Worm (Caenorhabditis elegans) whole organism, L1 larva: ENCODE results near the gene Y43F8B.29.
A peak's percentile ranks its signal among the peaks of the same experiment; 100 is the strongest.

Experiments
- C34B4.2 ChIP-seq: sonication (generic microtip); optimal IDR thresholded peaks from 2 replicates; lab custom pipeline; 2017; ENCODE audit warnings: mild to moderate bottlenecking, missing genetic modification characterization, missing compliant biosample characterization
- F16B12.6 ChIP-seq: fragments of 150-350 bp; optimal IDR thresholded peaks from 2 replicates; lab custom pipeline; 2014; ENCODE audit warnings: missing biosample characterization, missing genetic modification characterization
- Y116A8C.19 ChIP-seq: sonication (generic microtip); optimal IDR thresholded peaks from 2 replicates; lab custom pipeline; 2016; ENCODE audit warnings: missing compliant biosample characterization, missing genetic modification characterization, borderline replicate concordance
- aha-1 ChIP-seq: fragments of 150-350 bp; optimal IDR thresholded peaks from 2 replicates; lab custom pipeline; 2014; ENCODE audit warnings: missing biosample characterization, missing genetic modification characterization
- ama-1 ChIP-seq: fragments of 150-350 bp; optimal IDR thresholded peaks from 2 replicates; lab custom pipeline; 2014
- blmp-1 ChIP-seq: fragments of 150-350 bp; optimal IDR thresholded peaks from 2 replicates; lab custom pipeline; 2014; ENCODE audit warnings: missing biosample characterization, missing genetic modification characterization
- ceh-63 ChIP-seq: fragments of 200-800 bp; sonication (Bioruptor generic); optimal IDR thresholded peaks from 2 replicates; lab custom pipeline; 2018; ENCODE audit warnings: mild to moderate bottlenecking, missing genetic modification characterization, missing compliant biosample characterization
- ceh-82 ChIP-seq, 3 experiments: fragments of 150-350 bp in 1 of 3; sonication (generic microtip) in 2 of 3; optimal IDR thresholded peaks; 2 replicates each; lab custom pipeline; 2014 to 2017; ENCODE audit warnings: missing biosample characterization in 3 of 3, missing genetic modification characterization in 3 of 3
- ceh-88 ChIP-seq: fragments of 200-800 bp; sonication (Bioruptor generic); IDR thresholded peaks from 2 replicates; pipeline ENCODE4 v1.3.6; 2022; ENCODE audit warnings: missing genetic modification characterization, missing compliant biosample characterization
- ceh-90 ChIP-seq: sonication (generic microtip); optimal IDR thresholded peaks from 2 replicates; lab custom pipeline; 2016; ENCODE audit warnings: missing genetic modification characterization, missing compliant biosample characterization
- ces-1 ChIP-seq: fragments of 150-350 bp; optimal IDR thresholded peaks from 2 replicates; lab custom pipeline; 2014; ENCODE audit warnings: missing biosample characterization, missing genetic modification reagents, missing genetic modification characterization
- dpl-1 ChIP-seq, 3 experiments: fragments of 150-350 bp in 2 of 3; sonication (generic microtip) in 1 of 3; optimal IDR thresholded peaks; 2 replicates each; lab custom pipeline; 2014 to 2017; ENCODE audit warnings: missing biosample characterization in 3 of 3, missing genetic modification characterization in 3 of 3, missing genetic modification reagents in 3 of 3
- dsc-1 ChIP-seq: sonication (generic microtip); optimal IDR thresholded peaks from 2 replicates; lab custom pipeline; 2016; ENCODE audit warnings: mild to moderate bottlenecking, missing genetic modification characterization, missing compliant biosample characterization
- efl-1 ChIP-seq, 4 experiments: fragments of 150-350 bp; optimal IDR thresholded peaks in 3 of 4; peaks in 1 of 4; 1 replicate in 1 of 4; 2 replicates in 3 of 4; lab custom pipeline; 2014; ENCODE audit warnings: missing biosample characterization in 2 of 4, missing genetic modification characterization in 2 of 4, missing genetic modification reagents in 2 of 4
- efl-3 ChIP-seq: fragments of 200-800 bp; sonication (Bioruptor generic); optimal IDR thresholded peaks from 2 replicates; lab custom pipeline; 2018; ENCODE audit warnings: mild to moderate bottlenecking, missing genetic modification characterization, missing compliant biosample characterization
- egl-27 ChIP-seq, 2 experiments: fragments of 150-350 bp in 1 of 2; sonication (generic microtip); optimal IDR thresholded peaks; 3 replicates each; lab custom pipeline; 2017 to 2018; ENCODE audit warnings: missing biosample characterization in 2 of 2, missing genetic modification characterization in 2 of 2, missing genetic modification reagents in 2 of 2
- elt-2 ChIP-seq: sonication (generic microtip); optimal IDR thresholded peaks from 2 replicates; lab custom pipeline; 2016; ENCODE audit warnings: missing genetic modification characterization, mild to moderate bottlenecking, inconsistent platforms, missing compliant biosample characterization, missing genetic modification reagents
- elt-3 ChIP-seq, 6 experiments: fragments of 150-350 bp in 1 of 6; sonication (generic microtip); optimal IDR thresholded peaks; 2 replicates each; lab custom pipeline; 2017 to 2018; ENCODE audit warnings: missing biosample characterization in 6 of 6, missing genetic modification characterization in 6 of 6, inconsistent platforms in 1 of 6
- fkh-4 ChIP-seq: sonication (generic microtip); optimal IDR thresholded peaks from 2 replicates; lab custom pipeline; 2016; ENCODE audit warnings: missing compliant biosample characterization, missing genetic modification characterization, borderline replicate concordance
- fkh-8 ChIP-seq: sonication (generic microtip); optimal IDR thresholded peaks from 2 replicates; lab custom pipeline; 2016; ENCODE audit warnings: mild to moderate bottlenecking, missing genetic modification characterization, missing compliant biosample characterization
- fos-1 ChIP-seq: fragments of 150-350 bp; optimal IDR thresholded peaks from 2 replicates; lab custom pipeline; 2014; ENCODE audit warnings: missing biosample characterization, missing genetic modification characterization
- grh-1 ChIP-seq: fragments of 200-800 bp; sonication (Bioruptor generic); IDR thresholded peaks from 2 replicates; pipeline ENCODE4 v1.3.6; 2022; ENCODE audit warnings: missing genetic modification reagents, missing genetic modification characterization, missing compliant biosample characterization
- hpl-2 ChIP-seq: fragments of 150-350 bp; optimal IDR thresholded peaks from 2 replicates; lab custom pipeline; 2014; ENCODE audit warnings: missing biosample characterization, missing genetic modification reagents, missing genetic modification characterization
- jun-1 ChIP-seq: fragments of 150-350 bp; optimal IDR thresholded peaks from 2 replicates; lab custom pipeline; 2014; ENCODE audit warnings: missing biosample characterization, missing genetic modification reagents, missing genetic modification characterization
- lin-15B ChIP-seq: fragments of 150-350 bp; sonication (generic microtip); optimal IDR thresholded peaks from 3 replicates; lab custom pipeline; 2014; ENCODE audit warnings: missing biosample characterization, missing genetic modification characterization
- lin-35 ChIP-seq, 2 experiments: fragments of 150-350 bp; optimal IDR thresholded peaks; 2 replicates each; lab custom pipeline; 2014; ENCODE audit warnings: missing biosample characterization in 2 of 2, missing genetic modification characterization in 2 of 2, missing genetic modification reagents in 2 of 2
- lin-39 ChIP-seq: fragments of 150-350 bp; optimal IDR thresholded peaks from 2 replicates; lab custom pipeline; 2014; ENCODE audit warnings: missing biosample characterization, missing genetic modification reagents, missing genetic modification characterization
- lir-3 ChIP-seq: sonication (generic microtip); optimal IDR thresholded peaks from 2 replicates; lab custom pipeline; 2016; ENCODE audit warnings: mild to moderate bottlenecking, missing genetic modification characterization, moderate library complexity, missing compliant biosample characterization; ENCODE audit not compliant: poor library complexity
- mab-9 ChIP-seq: fragments of 200-800 bp; sonication (Bioruptor generic); IDR thresholded peaks from 2 replicates; pipeline ENCODE4 v1.3.6; 2022; ENCODE audit warnings: missing genetic modification reagents, missing genetic modification characterization, missing compliant biosample characterization
- mef-2 ChIP-seq: fragments of 150-350 bp; optimal IDR thresholded peaks from 2 replicates; lab custom pipeline; 2014; ENCODE audit warnings: missing biosample characterization, missing genetic modification characterization
- nhr-11 ChIP-seq: fragments of 150-350 bp; optimal IDR thresholded peaks from 2 replicates; lab custom pipeline; 2014; ENCODE audit warnings: missing biosample characterization, missing genetic modification characterization
- nhr-12 ChIP-seq: sonication (generic microtip); optimal IDR thresholded peaks from 2 replicates; lab custom pipeline; 2017; ENCODE audit warnings: missing biosample characterization, missing genetic modification characterization
- nhr-47 ChIP-seq: sonication (generic microtip); optimal IDR thresholded peaks from 2 replicates; lab custom pipeline; 2016; ENCODE audit warnings: mild to moderate bottlenecking, missing genetic modification characterization, moderate library complexity, missing compliant biosample characterization
- nhr-71 ChIP-seq: sonication (generic microtip); optimal IDR thresholded peaks from 2 replicates; lab custom pipeline; 2016; ENCODE audit warnings: mild to moderate bottlenecking, missing genetic modification characterization, moderate library complexity, missing compliant biosample characterization
- nhr-76 ChIP-seq: sonication (generic microtip); optimal IDR thresholded peaks from 2 replicates; lab custom pipeline; 2017; ENCODE audit warnings: missing biosample characterization, missing genetic modification characterization
- nhr-77 ChIP-seq: fragments of 150-350 bp; optimal IDR thresholded peaks from 2 replicates; lab custom pipeline; 2014; ENCODE audit warnings: missing biosample characterization, missing genetic modification characterization
- nhr-85 ChIP-seq: sonication (generic microtip); peaks from one replicate; lab custom pipeline; 2016; ENCODE audit warnings: missing genetic modification characterization, inconsistent platforms, missing compliant biosample characterization
- nhr-90 ChIP-seq: sonication (generic microtip); optimal IDR thresholded peaks from 2 replicates; lab custom pipeline; 2016; ENCODE audit warnings: mild to moderate bottlenecking, missing genetic modification characterization, missing compliant biosample characterization; ENCODE audit not compliant: poor library complexity
- pax-3 ChIP-seq: fragments of 200-800 bp; sonication (Bioruptor generic); optimal IDR thresholded peaks from 2 replicates; lab custom pipeline; 2018; ENCODE audit warnings: mild to moderate bottlenecking, missing genetic modification characterization, moderate library complexity, missing compliant biosample characterization
- rnt-1 ChIP-seq: sonication (generic microtip); optimal IDR thresholded peaks from 2 replicates; lab custom pipeline; 2016; ENCODE audit warnings: mild to moderate bottlenecking, missing genetic modification characterization, moderate library complexity, missing compliant biosample characterization
- skn-1 ChIP-seq: fragments of 150-350 bp; optimal IDR thresholded peaks from 2 replicates; lab custom pipeline; 2014; ENCODE audit warnings: missing biosample characterization, missing genetic modification characterization
- snpc-4 ChIP-seq: fragments of 150-350 bp; optimal IDR thresholded peaks from 2 replicates; lab custom pipeline; 2014; ENCODE audit warnings: missing biosample characterization, missing genetic modification characterization
- snu-23 ChIP-seq: sonication (generic microtip); optimal IDR thresholded peaks from 2 replicates; lab custom pipeline; 2016; ENCODE audit warnings: missing genetic modification characterization, missing compliant biosample characterization
- sox-4 ChIP-seq: sonication (generic microtip); optimal IDR thresholded peaks from 2 replicates; lab custom pipeline; 2016; ENCODE audit warnings: missing genetic modification characterization, missing compliant biosample characterization
- swsn-7 ChIP-seq: sonication (generic microtip); optimal IDR thresholded peaks from 2 replicates; lab custom pipeline; 2016; ENCODE audit warnings: missing genetic modification characterization, missing compliant biosample characterization
- tlp-1 ChIP-seq: fragments of 150-350 bp; optimal IDR thresholded peaks from 2 replicates; lab custom pipeline; 2014; ENCODE audit warnings: missing biosample characterization, missing genetic modification characterization
- unc-62 ChIP-seq: fragments of 150-350 bp; optimal IDR thresholded peaks from 2 replicates; lab custom pipeline; 2014; ENCODE audit warnings: missing biosample characterization, missing genetic modification reagents, missing genetic modification characterization
- unc-86 ChIP-seq: sonication (generic microtip); optimal IDR thresholded peaks from 2 replicates; lab custom pipeline; 2016; ENCODE audit warnings: missing genetic modification characterization, missing compliant biosample characterization
- unc-98 ChIP-seq: fragments of 200-800 bp; sonication (Bioruptor generic); IDR thresholded peaks from 2 replicates; pipeline ENCODE4 v1.3.6; 2022; ENCODE audit warnings: missing genetic modification characterization, missing compliant biosample characterization
- vab-15 ChIP-seq: sonication (generic microtip); optimal IDR thresholded peaks from 2 replicates; lab custom pipeline; 2017; ENCODE audit warnings: missing genotype, mild to moderate bottlenecking, missing genetic modification characterization, missing compliant biosample characterization
- xbp-1 ChIP-seq: sonication (generic microtip); optimal IDR thresholded peaks from 2 replicates; lab custom pipeline; 2016; ENCODE audit warnings: missing genetic modification characterization, missing compliant biosample characterization
- zag-1 ChIP-seq: fragments of 150-350 bp; optimal IDR thresholded peaks from 2 replicates; lab custom pipeline; 2014; ENCODE audit warnings: missing biosample characterization, missing genetic modification characterization

Y43F8B.29 gene

ce11 chrV:19522551-19523137, 31.2 kb downstream of the Y43F8B.29 start:
- TF ChIP-seq lin-35 (GFP tag; optimal IDR thresholded peaks at IDR 0.05; lab: Kevin White, UChicago): peak; percentile 61 to 80
- peak; percentile 76 to 86 for TF ChIP-seq efl-1 (optimal IDR thresholded peaks at IDR 0.05; lab: Kevin White, UChicago)
- TF ChIP-seq efl-1 (GFP tag; optimal IDR thresholded peaks at IDR 0.05 in 1 of 2; lab: Kevin White, UChicago): peak; percentile 30 to 90
- TF ChIP-seq unc-62 (GFP tag; lab: Kevin White, UChicago): peak; percentile 76
- TF ChIP-seq nhr-90 (tag; lab: Kevin White, UChicago): peak; percentile 88
- peak; percentile 73 for TF ChIP-seq dsc-1 (tag; lab: Kevin White, UChicago)
- peak; percentile 35 for TF ChIP-seq nhr-11 (tag; lab: Kevin White, UChicago)
- TF ChIP-seq swsn-7 (tag; lab: Kevin White, UChicago): peak; percentile 88
- no peak for TF ChIP-seq ceh-63
- no peak for TF ChIP-seq fkh-4 (tag; lab: Kevin White, UChicago)
- TF ChIP-seq ceh-90 (tag; lab: Kevin White, UChicago): no peak
- TF ChIP-seq nhr-76 (tag; lab: Kevin White, UChicago): no peak
- peak; percentile 64 for TF ChIP-seq lir-3
- TF ChIP-seq Y116A8C.19 (tag; lab: Kevin White, UChicago): no peak
- TF ChIP-seq xbp-1 (tag; lab: Kevin White, UChicago): peak; percentile 71
- peak; percentile 96 for TF ChIP-seq unc-86
- TF ChIP-seq skn-1: peak; percentile 48
- no peak for TF ChIP-seq aha-1 (tag; lab: Kevin White, UChicago)
- peak; percentile 70 for TF ChIP-seq ceh-88 (GFP tag; lab: Robert Waterston, UW)
- TF ChIP-seq egl-27 (tag; optimal IDR thresholded peaks at IDR 0.05; lab: Kevin White, UChicago): peak; percentile 80 to 88
- no peak for TF ChIP-seq lin-15B (tag; lab: Kevin White, UChicago)
- TF ChIP-seq efl-3 (GFP tag; lab: Kevin White, UChicago): no peak
- TF ChIP-seq fos-1 (tag; lab: Kevin White, UChicago): peak; percentile 59
- TF ChIP-seq nhr-12 (tag; lab: Kevin White, UChicago): no peak
- peak; percentile 51 for TF ChIP-seq mef-2
- TF ChIP-seq ama-1 (lab: Kevin White, UChicago): peak; percentile 90
- peak; percentile 72 for TF ChIP-seq blmp-1 (tag; lab: Kevin White, UChicago)
- peak; percentile 66 for TF ChIP-seq lin-39 (tag; lab: Kevin White, UChicago)
- peak; percentile 90 for TF ChIP-seq snu-23 (GFP tag; lab: Kevin White, UChicago)
- TF ChIP-seq dpl-1 (GFP tag; optimal IDR thresholded peaks at IDR 0.05; lab: Kevin White, UChicago): peak; percentile 47 to 56 (median 50)
- peak; percentile 21 for TF ChIP-seq nhr-77 (tag; lab: Kevin White, UChicago)
- TF ChIP-seq fkh-8: peak; percentile 94
- TF ChIP-seq elt-2 (tag; lab: Kevin White, UChicago): peak; percentile 82
- no peak for TF ChIP-seq C34B4.2 (tag; lab: Kevin White, UChicago)
- TF ChIP-seq tlp-1: no peak
- peak; percentile 81 for TF ChIP-seq rnt-1 (tag; lab: Kevin White, UChicago)
- TF ChIP-seq ces-1 (GFP tag; lab: Kevin White, UChicago): no peak
- peak; percentile 50 for TF ChIP-seq snpc-4 (tag; lab: Kevin White, UChicago)
- peak; percentile 43 for TF ChIP-seq sox-4 (tag; lab: Kevin White, UChicago)
- TF ChIP-seq nhr-85 (tag; lab: Kevin White, UChicago): peak; percentile 100
- TF ChIP-seq nhr-71 (tag; lab: Kevin White, UChicago): peak; percentile 98
- no peak for TF ChIP-seq F16B12.6
- peak; percentile 91 for TF ChIP-seq grh-1
- peak; percentile 41 for TF ChIP-seq hpl-2 (GFP tag; lab: Kevin White, UChicago)
- peak; percentile 32; the same call in 1 of the 2 replicates for TF ChIP-seq unc-98 (GFP tag; lab: Robert Waterston, UW)
- peak; percentile 94 for TF ChIP-seq nhr-47
- peak; percentile 81 for TF ChIP-seq pax-3 (tag; lab: Kevin White, UChicago)
- TF ChIP-seq mab-9 (GFP tag; lab: Robert Waterston, UW): peak; percentile 87
- TF ChIP-seq elt-3 (tag; optimal IDR thresholded peaks at IDR 0.05; lab: Kevin White, UChicago): peak in 5 of 6 experiments; percentile 25 to 93 (median 77)
- peak; percentile 62 to 86 (median 82) for TF ChIP-seq ceh-82 (tag; optimal IDR thresholded peaks at IDR 0.05; lab: Kevin White, UChicago)
- TF ChIP-seq vab-15 (tag; lab: Kevin White, UChicago): peak; percentile 85
- peak; percentile 55 for TF ChIP-seq zag-1 (tag; lab: Kevin White, UChicago)
- TF ChIP-seq jun-1 (tag; lab: Kevin White, UChicago): peak; percentile 88
